Worm (Caenorhabditis elegans): ENCODE results near the gene grl-28.

DNA sequence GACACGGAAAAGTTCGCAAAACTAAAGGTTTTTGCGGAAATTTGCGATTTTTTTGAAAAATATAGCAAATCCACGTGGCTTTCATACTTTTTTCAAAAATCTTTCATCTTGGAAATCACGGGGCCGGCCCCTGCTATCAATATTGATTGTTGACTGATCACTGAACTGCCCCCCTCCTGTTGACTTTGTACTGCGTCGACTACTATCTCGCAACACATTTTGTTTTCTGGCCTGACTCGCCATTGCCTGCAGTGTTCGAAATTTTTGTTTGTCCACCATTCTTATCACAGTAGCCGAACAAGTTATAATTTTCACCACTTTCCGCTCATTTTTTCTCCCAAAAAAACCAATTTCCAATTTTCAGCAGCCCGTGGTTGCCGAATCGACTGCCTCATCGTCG, 29.4 kb upstream of the grl-28 start:
- TF ChIP-seq fkh-3 (tag; optimal IDR thresholded peaks at IDR 0.05): no peak
- TF ChIP-seq tbx-9 (tag; optimal IDR thresholded peaks at IDR 0.05; ENCODE audit: borderline replicate concordance): no peak
- no peak for TF ChIP-seq F52B5.7 (tag; optimal IDR thresholded peaks at IDR 0.05)
- TF ChIP-seq efl-1 (GFP tag; optimal IDR thresholded peaks at IDR 0.05): no peak
- TF ChIP-seq B0035.1 (tag; optimal IDR thresholded peaks at IDR 0.05): no peak
- TF ChIP-seq attf-5 (GFP tag; optimal IDR thresholded peaks at IDR 0.05): peak; percentile 2
- TF ChIP-seq nfya-2 (GFP tag; IDR thresholded peaks at IDR 0.05): no peak

All from whole organism, young adult.